Fruit fly (Drosophila melanogaster): Measurements from ENCODE around the gene Set8.
A peak's percentile ranks its signal among the peaks of the same experiment; 100 is the strongest.

Set8 gene

dm6 chr3R:14289958-14290835 lies 25.6 kb upstream of the Set8 start (continued):
- TF ChIP-seq dysf (GFP tag; IDR thresholded peaks at IDR 0.05): 0 out of 3 replicates have a peak, but pooled peaks have one; percentile 30
- no peak for TF ChIP-seq tll (GFP tag; optimal IDR thresholded peaks at IDR 0.05)
- no peak for TF ChIP-seq Stat92E (GFP tag; optimal IDR thresholded peaks at IDR 0.05)
- TF ChIP-seq Sox102F (GFP tag; optimal IDR thresholded peaks at IDR 0.05): peak; percentile 40
- 0 out of 2 replicates have a peak, but pooled peaks have one; percentile 7 for TF ChIP-seq CG17328 (GFP tag; IDR thresholded peaks at IDR 0.05)
- TF ChIP-seq gcm2 (GFP tag; optimal IDR thresholded peaks at IDR 0.05): no peak
- no peak for TF ChIP-seq GATAe (GFP tag; conservative IDR thresholded peaks at IDR 0.05)
- TF ChIP-seq CG31365 (tag; optimal IDR thresholded peaks at IDR 0.05): no peak
- no peak for TF ChIP-seq gcm (GFP tag; optimal IDR thresholded peaks at IDR 0.05)
- TF ChIP-seq Lpt (GFP tag; optimal IDR thresholded peaks at IDR 0.05): no peak
- no peak for TF ChIP-seq Sry-δ (GFP tag; optimal IDR thresholded peaks at IDR 0.05)
- TF ChIP-seq kah (GFP tag; optimal IDR thresholded peaks at IDR 0.05): no peak
- TF ChIP-seq Ets65A (GFP tag): no peak
- no peak for TF ChIP-seq CG17829 (tag; optimal IDR thresholded peaks at IDR 0.05)
- no peak for TF ChIP-seq gt (GFP tag; IDR thresholded peaks at IDR 0.05)
- TF ChIP-seq Nf-YB (GFP tag; optimal IDR thresholded peaks at IDR 0.05): no peak
- TF ChIP-seq CG12744 (GFP tag; optimal IDR thresholded peaks at IDR 0.05): no peak
- TF ChIP-seq Dp (GFP tag; optimal IDR thresholded peaks at IDR 0.05): no peak
- TF ChIP-seq Gsc (GFP tag; IDR thresholded peaks at IDR 0.05): no peak
- peak; percentile 8 for TF ChIP-seq Oli (tag; optimal IDR thresholded peaks at IDR 0.05)
- TF ChIP-seq CkIIα-i1 (GFP tag; IDR thresholded peaks at IDR 0.05): no peak
- no peak for TF ChIP-seq Dref (GFP tag; IDR thresholded peaks at IDR 0.05)
- no peak for TF ChIP-seq E2f1 (GFP tag; IDR thresholded peaks at IDR 0.05)
- peak; percentile 53 for TF ChIP-seq dmrt99B (tag; optimal IDR thresholded peaks at IDR 0.05)
- no peak for TF ChIP-seq CG1602 (GFP tag; optimal IDR thresholded peaks at IDR 0.05)
- no peak for TF ChIP-seq onecut (GFP tag; IDR thresholded peaks at IDR 0.05)
- TF ChIP-seq Neu2 (GFP tag; optimal IDR thresholded peaks at IDR 0.05; ENCODE audit: borderline replicate concordance): no peak
- no peak for TF ChIP-seq ken (GFP tag; IDR thresholded peaks at IDR 0.05)
- TF ChIP-seq salm (tag; optimal IDR thresholded peaks at IDR 0.05): no peak
- no peak for TF ChIP-seq grn (GFP tag; optimal IDR thresholded peaks at IDR 0.05)
- no peak for TF ChIP-seq dimm (GFP tag; IDR thresholded peaks at IDR 0.05)
- TF ChIP-seq tio (GFP tag; optimal IDR thresholded peaks at IDR 0.05): no peak
- TF ChIP-seq kay (GFP tag; optimal IDR thresholded peaks at IDR 0.05): no peak
- no peak for TF ChIP-seq Hr39 (optimal IDR thresholded peaks at IDR 0.05)
- no peak for TF ChIP-seq CG9215 (GFP tag; IDR thresholded peaks at IDR 0.05)
- no peak for TF ChIP-seq CG34376 (GFP tag; optimal IDR thresholded peaks at IDR 0.05)
- no peak for TF ChIP-seq CG11696 (GFP tag; IDR thresholded peaks at IDR 0.05)
- TF ChIP-seq CG9609 (GFP tag; optimal IDR thresholded peaks at IDR 0.05): no peak
- TF ChIP-seq cad (GFP tag; optimal IDR thresholded peaks at IDR 0.05): no peak
- TF ChIP-seq CG43689 (GFP tag; IDR thresholded peaks at IDR 0.05): no peak
- TF ChIP-seq mld (GFP tag; IDR thresholded peaks at IDR 0.05; ENCODE audit: partially characterized antibody): no peak
- TF ChIP-seq D19B (GFP tag; optimal IDR thresholded peaks at IDR 0.05): no peak
- TF ChIP-seq C15 (GFP tag; IDR thresholded peaks at IDR 0.05): no peak
- no peak for TF ChIP-seq sc (optimal IDR thresholded peaks at IDR 0.05)
- no peak for TF ChIP-seq sc (GFP tag; optimal IDR thresholded peaks at IDR 0.05)
- no peak for TF ChIP-seq NK7.1 (GFP tag; optimal IDR thresholded peaks at IDR 0.05)
- TF ChIP-seq CG10565 (GFP tag; optimal IDR thresholded peaks at IDR 0.05): no peak
- no peak for TF ChIP-seq sima (GFP tag; optimal IDR thresholded peaks at IDR 0.05)
- no peak for TF ChIP-seq CG5245 (GFP tag; optimal IDR thresholded peaks at IDR 0.05)
- TF ChIP-seq Dfd (GFP tag; optimal IDR thresholded peaks at IDR 0.05): no peak
- TF ChIP-seq MBD-R2 (GFP tag; IDR thresholded peaks at IDR 0.05): no peak

Data from whole organism, embryonic.